Worm (Caenorhabditis elegans): Measurements from ENCODE around the gene col-44.

DNA sequence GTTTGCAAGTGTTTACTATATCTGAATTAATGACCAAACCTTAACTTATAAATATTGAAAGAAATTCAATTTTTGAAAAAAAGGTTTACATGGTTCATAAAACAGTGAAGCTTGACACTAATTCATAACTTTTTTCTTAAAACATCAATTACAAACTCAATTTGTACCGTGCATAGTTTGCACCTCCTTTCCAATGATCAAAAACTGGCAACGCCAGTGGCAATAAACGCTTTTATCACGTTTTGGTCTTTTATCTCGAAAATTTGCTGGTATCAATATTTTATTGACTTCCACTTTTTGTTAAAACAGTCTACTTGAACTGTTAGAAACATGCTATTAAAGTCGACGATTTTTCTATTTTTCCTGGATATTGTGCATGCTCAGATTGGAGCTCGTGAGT lies 12.8 kb upstream of the col-44 start, which contains the start of gene F54B11.11:
- TF ChIP-seq dmd-4 (tag; optimal IDR thresholded peaks at IDR 0.05) (no peak), ztf-1 (GFP tag; conservative IDR thresholded peaks at IDR 0.05) (no peak), crh-2 (tag; optimal IDR thresholded peaks at IDR 0.05) (no peak), ztf-11 (tag; optimal IDR thresholded peaks at IDR 0.05) (no peak), ceh-82 (tag; optimal IDR thresholded peaks at IDR 0.05) (no peak), lsy-2 (tag; optimal IDR thresholded peaks at IDR 0.05) (no peak), skn-1 (tag; optimal IDR thresholded peaks at IDR 0.05) (no peak), aly-2 (tag; optimal IDR thresholded peaks at IDR 0.05) (no peak), unc-39 (tag; optimal IDR thresholded peaks at IDR 0.05) (no peak), nhr-237 (tag; optimal IDR thresholded peaks at IDR 0.05) (no peak), lin-39 (tag; optimal IDR thresholded peaks at IDR 0.05) (no peak), egl-27 (tag; optimal IDR thresholded peaks at IDR 0.05) (no peak)

Measured in whole organism, L2 larva.